Comparison of ENCODE assay signal across 1 fruit fly cellular context in the genomic region with DNA sequence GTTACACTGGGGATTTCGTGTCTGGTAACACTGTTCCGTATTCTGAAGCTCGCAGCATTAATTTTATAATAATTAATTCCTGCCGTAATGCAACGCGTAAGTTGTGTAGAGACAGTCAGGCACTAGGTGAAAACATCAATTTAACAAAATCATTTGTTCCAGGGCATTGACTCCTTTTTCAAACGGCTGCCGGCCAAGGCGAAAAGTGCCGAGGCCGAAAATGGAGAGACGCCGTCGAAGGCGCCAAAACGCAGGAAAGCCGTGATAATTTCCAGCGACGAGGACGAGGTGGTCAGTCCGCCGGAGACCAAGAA.
TF ChIP-seq lines count a peak whose summit lies in the region.

No protein-coding gene starts in this region.

TF ChIP-seq in whole organism, embryonic, 481 proteins besides CTCF, POLR2A, EP300 and RAD21 (continued from another document):
- TF ChIP-seq ato (GFP tag; IDR thresholded peaks at IDR 0.05; lab: Robert Waterston, UW; ENCODE audit: partially characterized antibody): peak; percentile 25; the same call in 1 of the 2 replicates
- no peak for TF ChIP-seq CG4360 (GFP tag; IDR thresholded peaks at IDR 0.05; lab: Robert Waterston, UW)
- 0 out of 2 replicates have a peak, but pooled peaks have one; percentile 17 for TF ChIP-seq E2f1 (GFP tag; IDR thresholded peaks at IDR 0.05; lab: Robert Waterston, UW)
- no peak for TF ChIP-seq CG4404 (GFP tag; IDR thresholded peaks at IDR 0.05; lab: Robert Waterston, UW)
- TF ChIP-seq CG33213 (GFP tag; optimal IDR thresholded peaks at IDR 0.05; lab: Kevin White, UChicago): no peak
- no peak for TF ChIP-seq danr (GFP tag; IDR thresholded peaks at IDR 0.05; lab: Robert Waterston, UW)
- TF ChIP-seq onecut (GFP tag; IDR thresholded peaks at IDR 0.05; lab: Robert Waterston, UW): no peak
- no peak for TF ChIP-seq CG12104 (GFP tag; optimal IDR thresholded peaks at IDR 0.05; lab: Kevin White, UChicago)
- TF ChIP-seq Dp (GFP tag; optimal IDR thresholded peaks at IDR 0.05; lab: Kevin White, UChicago): peak; percentile 7
- peak; percentile 4; the same call in 1 of the 3 replicates for TF ChIP-seq CG6791 (GFP tag; IDR thresholded peaks at IDR 0.05; lab: Robert Waterston, UW; ENCODE audit: partially characterized antibody)
- no peak for TF ChIP-seq CG10431 (GFP tag; optimal IDR thresholded peaks at IDR 0.05; lab: Kevin White, UChicago)
- peak; percentile 52 for TF ChIP-seq hbn (GFP tag; IDR thresholded peaks at IDR 0.05; lab: Robert Waterston, UW; ENCODE audit: partially characterized antibody)
- TF ChIP-seq CG13123 (GFP tag; optimal IDR thresholded peaks at IDR 0.05; lab: Kevin White, UChicago): no peak
- TF ChIP-seq bsh (GFP tag; optimal IDR thresholded peaks at IDR 0.05; lab: Kevin White, UChicago): no peak
- peak; percentile 56 for TF ChIP-seq E2f2 (GFP tag; IDR thresholded peaks at IDR 0.05; lab: Robert Waterston, UW)
- TF ChIP-seq CG4730 (GFP tag; IDR thresholded peaks at IDR 0.05; lab: Robert Waterston, UW): no peak
- 0 out of 3 replicates have a peak, but pooled peaks have one; percentile 1 for TF ChIP-seq Opbp (GFP tag; IDR thresholded peaks at IDR 0.05; lab: Robert Waterston, UW; ENCODE audit: partially characterized antibody)
- no peak for TF ChIP-seq NFAT (GFP tag; IDR thresholded peaks at IDR 0.05; lab: Robert Waterston, UW)
- no peak for TF ChIP-seq PHDP (tag; optimal IDR thresholded peaks at IDR 0.05; lab: Kevin White, UChicago)
- no peak for TF ChIP-seq H15 (GFP tag; IDR thresholded peaks at IDR 0.05; lab: Robert Waterston, UW)
- no peak for TF ChIP-seq Sox102F (GFP tag; optimal IDR thresholded peaks at IDR 0.05; lab: Kevin White, UChicago)
- TF ChIP-seq gro (GFP tag; optimal IDR thresholded peaks at IDR 0.05; lab: Kevin White, UChicago): no peak
- no peak for TF ChIP-seq ro (GFP tag; IDR thresholded peaks at IDR 0.05; lab: Robert Waterston, UW)
- no peak for TF ChIP-seq CG11723 (GFP tag; optimal IDR thresholded peaks at IDR 0.05; lab: Kevin White, UChicago)
- peak; percentile 69 for TF ChIP-seq CG9797 (GFP tag; optimal IDR thresholded peaks at IDR 0.05; lab: Kevin White, UChicago)
- no peak for TF ChIP-seq CG6254 (GFP tag; optimal IDR thresholded peaks at IDR 0.05; lab: Kevin White, UChicago)
- peak; percentile 38 for TF ChIP-seq CG12659 (GFP tag; optimal IDR thresholded peaks at IDR 0.05; lab: Kevin White, UChicago)
- TF ChIP-seq Scr (GFP tag; IDR thresholded peaks at IDR 0.05; lab: Robert Waterston, UW; ENCODE audit: partially characterized antibody): no peak
- TF ChIP-seq HHEX (GFP tag; optimal IDR thresholded peaks at IDR 0.05; lab: Kevin White, UChicago): no peak
TF ChIP-seq in whole organism, embryonic: peak in this region for 18.
